Worm (Caenorhabditis elegans) whole organism, young adult: ENCODE results near the gene C31H2.4.

Source experiments
- dpff-1 ChIP-seq: sonication (generic microtip); optimal IDR thresholded peaks from 2 replicates; lab custom pipeline; 2017; ENCODE audit warnings: mild to moderate bottlenecking, missing genetic modification characterization, missing compliant biosample characterization
- lir-1 ChIP-seq: fragments of 200-800 bp; sonication (Bioruptor generic); conservative IDR thresholded peaks from 2 replicates; pipeline ENCODE4 v1.3.6; 2022; ENCODE audit warnings: missing genetic modification reagents, missing genetic modification characterization, missing compliant biosample characterization
- pbrm-1 ChIP-seq: fragments of 200-800 bp; sonication (Bioruptor generic); IDR thresholded peaks from 2 replicates; pipeline ENCODE4 v1.3.6; 2022; ENCODE audit warnings: missing genetic modification reagents, missing genetic modification characterization, missing compliant biosample characterization

DNA sequence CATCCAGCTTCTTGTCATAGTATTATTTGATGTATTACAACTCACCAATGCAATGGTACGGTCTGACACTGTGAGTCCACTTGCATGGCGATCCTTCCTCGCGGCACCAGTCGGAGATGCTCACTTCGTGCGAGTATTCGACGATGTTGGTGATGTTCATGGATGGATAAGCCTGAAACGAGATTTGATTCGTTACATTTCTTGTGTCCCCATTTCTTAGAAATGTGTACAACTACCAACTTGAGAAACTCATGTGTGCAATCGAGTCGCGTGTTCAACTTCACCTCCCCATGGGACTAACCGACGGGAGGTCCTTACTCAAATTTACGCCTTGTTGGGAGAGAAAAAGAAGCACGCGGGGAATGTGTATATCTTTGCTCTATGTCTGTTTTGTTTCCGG lies 44.0 kb downstream of the C31H2.4 start:
- TF ChIP-seq pbrm-1 (GFP tag; lab: Robert Waterston, UW) (no peak), lir-1 (GFP tag; lab: Robert Waterston, UW) (no peak), dpff-1 (tag; lab: Kevin White, UChicago) (no peak)
